Fruit fly (Drosophila melanogaster): Measurements from ENCODE around the gene mRpL1.

DNA sequence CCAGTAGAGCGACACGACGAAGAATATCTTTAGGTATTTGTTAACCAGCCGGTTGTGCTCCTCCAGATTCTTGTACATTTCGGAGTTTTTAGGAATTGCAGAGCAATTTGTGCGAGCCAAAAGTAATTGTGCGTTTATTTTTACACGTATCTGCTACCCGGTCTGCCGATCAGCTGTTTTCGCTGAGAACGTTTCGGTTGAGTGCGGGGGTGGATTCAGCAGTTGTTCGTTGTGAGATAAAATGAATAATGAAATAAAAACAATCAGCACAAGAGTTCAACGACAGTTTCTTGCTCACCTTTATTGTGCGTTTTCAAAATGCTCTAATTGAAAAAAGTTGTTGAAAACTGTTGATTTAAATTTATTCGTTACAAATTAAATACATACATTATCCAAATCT lies 2.6 kb downstream of the mRpL1 start, which contains the start of gene nac:
- TF ChIP-seq CG14655 (GFP tag; optimal IDR thresholded peaks at IDR 0.05) = no peak
- no peak for TF ChIP-seq rn (GFP tag; IDR thresholded peaks at IDR 0.05)
- TF ChIP-seq gl (tag; optimal IDR thresholded peaks at IDR 0.05) = no peak
- no peak for TF ChIP-seq CG15710 (tag; optimal IDR thresholded peaks at IDR 0.05)
- no peak for TF ChIP-seq CG9948 (tag; optimal IDR thresholded peaks at IDR 0.05)
- no peak for TF ChIP-seq Snoo (tag; optimal IDR thresholded peaks at IDR 0.05)
- peak; percentile 25 for TF ChIP-seq EcR (GFP tag; optimal IDR thresholded peaks at IDR 0.05)
- peak; percentile 32; the same call in 1 of the 2 replicates for TF ChIP-seq CG32121 (GFP tag; IDR thresholded peaks at IDR 0.05)
- TF ChIP-seq D1 (tag; optimal IDR thresholded peaks at IDR 0.05) = peak; percentile 37

Measured in whole organism, pupa.